Fruit fly (Drosophila melanogaster) whole organism, prepupa: ENCODE data around the gene CG42494.
A peak's percentile ranks its signal among the peaks of the same experiment; 100 is the strongest.

Experiments used
- Blimp-1 ChIP-seq: fragments of 200-800 bp; sonication (Bioruptor generic); optimal IDR thresholded peaks from 3 replicates; lab custom pipeline; 2017; ENCODE audit warnings: missing biosample characterization, missing genetic modification characterization, mild to moderate bottlenecking, moderate library complexity, missing genetic modification reagents
- CG10631 ChIP-seq: fragments of 200-800 bp; sonication (Bioruptor generic); optimal IDR thresholded peaks from 2 replicates; lab custom pipeline; 2016; ENCODE audit warnings: missing biosample characterization, missing genetic modification characterization
- CG3919 ChIP-seq: fragments of 200-800 bp; sonication (Bioruptor generic); optimal IDR thresholded peaks from 3 replicates; lab custom pipeline; 2016; ENCODE audit warnings: missing biosample characterization, missing genetic modification characterization
- CG8319 ChIP-seq: fragments of 200-800 bp; sonication (Bioruptor generic); optimal IDR thresholded peaks from 3 replicates; lab custom pipeline; 2016; ENCODE audit warnings: missing biosample characterization, missing genetic modification characterization
- CG8632 ChIP-seq: fragments of 200-800 bp; sonication (Bioruptor generic); optimal IDR thresholded peaks from 3 replicates; lab custom pipeline; 2016; ENCODE audit warnings: missing biosample characterization, missing genetic modification characterization
- Hr39 ChIP-seq: fragments of 200-800 bp; sonication (Bioruptor generic); optimal IDR thresholded peaks from 2 replicates; lab custom pipeline; 2016; ENCODE audit warnings: missing biosample characterization, missing genetic modification characterization
- Sox14 ChIP-seq: fragments of 200-800 bp; sonication (Bioruptor generic); optimal IDR thresholded peaks from 3 replicates; lab custom pipeline; 2016; ENCODE audit warnings: missing biosample characterization, missing genetic modification characterization
- dsx ChIP-seq: fragments of 200-800 bp; optimal IDR thresholded peaks from 3 replicates; lab custom pipeline; 2019; ENCODE audit warnings: missing biosample characterization, mild to moderate bottlenecking, missing genetic modification characterization, moderate library complexity; ENCODE audit not compliant: poor library complexity, severe bottlenecking
- fd85E ChIP-seq: fragments of 200-800 bp; sonication (Bioruptor generic); optimal IDR thresholded peaks from 3 replicates; lab custom pipeline; 2016; ENCODE audit warnings: missing biosample characterization, missing genetic modification characterization
- pdm3 ChIP-seq: fragments of 200-800 bp; sonication (Bioruptor generic); optimal IDR thresholded peaks from 3 replicates; lab custom pipeline; 2016; ENCODE audit warnings: missing biosample characterization, missing genetic modification characterization
- salr ChIP-seq, 2 experiments: fragments of 200-800 bp; sonication (Bioruptor generic); optimal IDR thresholded peaks; 3 replicates each; lab custom pipeline; 2016 to 2018; ENCODE audit warnings: missing biosample characterization in 2 of 2, missing genetic modification characterization in 2 of 2, mild to moderate bottlenecking in 1 of 2
- ss ChIP-seq, 2 experiments: fragments of 200-800 bp; sonication (Bioruptor generic); optimal IDR thresholded peaks; 2 replicates in 1 of 2; 3 replicates in 1 of 2; lab custom pipeline; 2017 to 2018; ENCODE audit warnings: mild to moderate bottlenecking in 2 of 2, missing biosample characterization in 2 of 2, missing genetic modification characterization in 2 of 2, moderate library complexity in 1 of 2

DNA sequence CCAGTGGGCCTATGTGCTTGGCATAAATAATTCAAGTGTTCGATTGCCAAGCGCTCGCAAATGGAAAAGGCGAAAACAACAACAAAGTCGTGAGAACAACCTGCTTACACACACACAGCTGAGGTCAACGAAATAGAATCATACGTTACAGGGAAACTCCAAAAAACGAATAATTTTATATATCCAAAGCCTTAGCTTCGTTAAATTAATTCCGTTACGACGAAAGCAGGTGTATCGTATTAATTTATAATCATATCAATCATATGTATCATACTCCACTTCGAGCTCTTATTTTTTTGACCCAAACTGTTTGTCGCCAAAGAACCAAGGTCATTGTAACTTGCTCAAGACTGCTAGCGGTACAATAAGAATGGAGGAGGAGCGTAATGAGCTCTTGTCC, 4.7 kb upstream of the CG42494 start:
- TF ChIP-seq CG8632 (GFP tag; lab: Kevin White, UChicago), result peak; percentile 90
- peak in 1 of 2 experiments; percentile 84 for TF ChIP-seq salr (GFP tag; optimal IDR thresholded peaks at IDR 0.05; lab: Kevin White, UChicago)
- peak; percentile 85 for TF ChIP-seq CG8319 (GFP tag; lab: Kevin White, UChicago)
- TF ChIP-seq Blimp-1 (GFP tag; lab: Kevin White, UChicago), result peak; percentile 76
- peak; percentile 93 for TF ChIP-seq Sox14 (GFP tag; lab: Kevin White, UChicago)
- peak; percentile 94 for TF ChIP-seq dsx (GFP tag; lab: Kevin White, UChicago)
- peak; percentile 94 for TF ChIP-seq CG3919
- peak; percentile 95 for TF ChIP-seq Hr39 (GFP tag; lab: Kevin White, UChicago)
- TF ChIP-seq ss (GFP tag; optimal IDR thresholded peaks at IDR 0.05; lab: Kevin White, UChicago), result peak in 1 of 2 experiments; percentile 89
- TF ChIP-seq pdm3 (GFP tag; lab: Kevin White, UChicago), result peak; percentile 90
- TF ChIP-seq CG10631 (GFP tag; lab: Kevin White, UChicago), result no peak
- TF ChIP-seq fd85E (GFP tag; lab: Kevin White, UChicago), result peak; percentile 67
